Fruit fly (Drosophila melanogaster): Measurements from ENCODE around the gene CG15535.

The CG15535 gene

dm6 chr3R:30416765-30417274, 6.9 kb downstream of the CG15535 start (continued):
- TF ChIP-seq gsb-n (tag; optimal IDR thresholded peaks at IDR 0.05): peak; percentile 52
- TF ChIP-seq tin (GFP tag; optimal IDR thresholded peaks at IDR 0.05): no peak
- TF ChIP-seq Hey (tag; optimal IDR thresholded peaks at IDR 0.05): peak; percentile 93
- no peak for TF ChIP-seq Lhr (GFP tag; optimal IDR thresholded peaks at IDR 0.05)
- TF ChIP-seq Gsc (GFP tag; IDR thresholded peaks at IDR 0.05): no peak
- no peak for TF ChIP-seq az2 (GFP tag; optimal IDR thresholded peaks at IDR 0.05)
- peak; percentile 30 for TF ChIP-seq nerfin-1 (tag; optimal IDR thresholded peaks at IDR 0.05)
- no peak for TF ChIP-seq Awh (GFP tag; IDR thresholded peaks at IDR 0.05)
- TF ChIP-seq oc (tag; optimal IDR thresholded peaks at IDR 0.05): peak; percentile 69
- TF ChIP-seq CG12744 (GFP tag; optimal IDR thresholded peaks at IDR 0.05): no peak
- peak; percentile 42 for TF ChIP-seq D (optimal IDR thresholded peaks at IDR 0.05)
- no peak for TF ChIP-seq D (GFP tag; optimal IDR thresholded peaks at IDR 0.05)
- no peak for TF ChIP-seq CG15073 (GFP tag; optimal IDR thresholded peaks at IDR 0.05)
- no peak for TF ChIP-seq CG30431 (GFP tag; optimal IDR thresholded peaks at IDR 0.05)
- TF ChIP-seq ken (GFP tag; IDR thresholded peaks at IDR 0.05): no peak

- peak; percentile 23 for TF ChIP-seq CG30431 (GFP tag; optimal IDR thresholded peaks at IDR 0.05)
- peak; percentile 59 for TF ChIP-seq CG12391 (tag; optimal IDR thresholded peaks at IDR 0.05)
- TF ChIP-seq Dek (tag; optimal IDR thresholded peaks at IDR 0.05): no peak
- TF ChIP-seq pan (optimal IDR thresholded peaks at IDR 0.05): no peak
- peak in 1 of 2 experiments; percentile 75 for TF ChIP-seq pan (GFP tag; optimal IDR thresholded peaks at IDR 0.05 in 1 of 2, IDR thresholded peaks at IDR 0.05 in 1 of 2)
- TF ChIP-seq p53 (GFP tag; optimal IDR thresholded peaks at IDR 0.05): no peak
- TF ChIP-seq luna (GFP tag; optimal IDR thresholded peaks at IDR 0.05): no peak
- TF ChIP-seq jing (GFP tag; optimal IDR thresholded peaks at IDR 0.05): peak; percentile 13
- TF ChIP-seq B-H1 (GFP tag; IDR thresholded peaks at IDR 0.05): peak; percentile 53; the same call in 2 of the 3 replicates
- TF ChIP-seq dmrt99B (tag; optimal IDR thresholded peaks at IDR 0.05): peak; percentile 66
- peak; percentile 19 for TF ChIP-seq zen (tag; optimal IDR thresholded peaks at IDR 0.05)
- TF ChIP-seq gcm (GFP tag; optimal IDR thresholded peaks at IDR 0.05): peak; percentile 32
- TF ChIP-seq zfh1 (GFP tag; IDR thresholded peaks at IDR 0.05): peak; percentile 74
- TF ChIP-seq Hmr (GFP tag; optimal IDR thresholded peaks at IDR 0.05): peak; percentile 28
- no peak for TF ChIP-seq CG16779 (GFP tag; IDR thresholded peaks at IDR 0.05)
- TF ChIP-seq TFAM (GFP tag; optimal IDR thresholded peaks at IDR 0.05): no peak
- TF ChIP-seq H2.0 (GFP tag; IDR thresholded peaks at IDR 0.05): 0 out of 2 replicates have a peak, but pooled peaks have one; percentile 38
- TF ChIP-seq CG32772 (GFP tag; IDR thresholded peaks at IDR 0.05): peak; percentile 64; the same call in 1 of the 2 replicates
- peak in 1 of 2 experiments; percentile 14 for TF ChIP-seq eve (GFP tag; optimal IDR thresholded peaks at IDR 0.05)
- TF ChIP-seq CG8281 (tag; optimal IDR thresholded peaks at IDR 0.05): no peak
- peak; percentile 49 for TF ChIP-seq Rfx (GFP tag; IDR thresholded peaks at IDR 0.05)
- TF ChIP-seq Hr51 (GFP tag; optimal IDR thresholded peaks at IDR 0.05): peak in 1 of 2 experiments; percentile 42
- peak; percentile 89 for TF ChIP-seq sens (GFP tag)
- TF ChIP-seq aop (GFP tag; IDR thresholded peaks at IDR 0.05): no peak
- TF ChIP-seq ash1 (GFP tag; optimal IDR thresholded peaks at IDR 0.05): no peak
- peak; percentile 70 for TF ChIP-seq CG6689 (GFP tag; IDR thresholded peaks at IDR 0.05)
- no peak for TF ChIP-seq CG1647 (GFP tag; optimal IDR thresholded peaks at IDR 0.05)
- TF ChIP-seq bsh (GFP tag; optimal IDR thresholded peaks at IDR 0.05): peak in 1 of 2 experiments; percentile 81
- peak; percentile 18 to 61 for TF ChIP-seq chif (GFP tag; optimal IDR thresholded peaks at IDR 0.05)
- no peak for TF ChIP-seq CG43689 (GFP tag; IDR thresholded peaks at IDR 0.05)
- peak; percentile 20; the same call in 1 of the 3 replicates for TF ChIP-seq CG11093 (GFP tag; IDR thresholded peaks at IDR 0.05)
- peak; percentile 35 for TF ChIP-seq btn (GFP tag; optimal IDR thresholded peaks at IDR 0.05)
- peak; percentile 25 for TF ChIP-seq CG2120 (GFP tag; optimal IDR thresholded peaks at IDR 0.05)
- no peak for TF ChIP-seq CG8290 (GFP tag; optimal IDR thresholded peaks at IDR 0.05)
- TF ChIP-seq CG8290 (tag; optimal IDR thresholded peaks at IDR 0.05): peak in 1 of 2 experiments; percentile 52
- no peak for TF ChIP-seq CG15073 (GFP tag; optimal IDR thresholded peaks at IDR 0.05)
- no peak; the same call in 1 of the 2 replicates for TF ChIP-seq slbo (GFP tag; IDR thresholded peaks at IDR 0.05)
- no peak for TF ChIP-seq CG30020 (tag; optimal IDR thresholded peaks at IDR 0.05)
These were observed 9.9 kb downstream of the CG15535 start for dm6 chr3R:30413795-30414194.

Data from whole organism, embryonic.